Fruit fly (Drosophila melanogaster) whole organism, pupa: ENCODE results near the gene pcm.

ENCODE experiments used
- CG14655 ChIP-seq: fragments of 200-800 bp; sonication (Bioruptor generic); optimal IDR thresholded peaks from 3 replicates; lab custom pipeline; 2017; ENCODE audit warnings: mild to moderate bottlenecking, missing biosample characterization, missing genetic modification reagents, missing genetic modification characterization
- Pif1A ChIP-seq: fragments of 200-800 bp; sonication (Bioruptor generic); optimal IDR thresholded peaks from 3 replicates; lab custom pipeline; 2016; ENCODE audit warnings: missing biosample characterization, missing genetic modification characterization
- gl ChIP-seq: fragments of 200-800 bp; sonication (Bioruptor generic); optimal IDR thresholded peaks from 2 replicates; lab custom pipeline; 2018; ENCODE audit warnings: missing biosample characterization, mild to moderate bottlenecking, missing genetic modification characterization
- rn ChIP-seq: fragments of 200-800 bp; sonication (Bioruptor generic); IDR thresholded peaks from 2 replicates; pipeline ENCODE4 v1.3.6; 2022; ENCODE audit warnings: missing biosample characterization, missing genetic modification characterization

- TF ChIP-seq Pif1A (GFP tag; lab: Kevin White, UChicago) (no peak), gl (tag; lab: Kevin White, UChicago) (no peak), CG14655 (GFP tag; lab: Kevin White, UChicago) (no peak), rn (GFP tag; lab: Robert Waterston, UW) (no peak)
Observed at dm6 chrX:19496808-19497259, 5.0 kb upstream of the pcm start.
